Fruit fly (Drosophila melanogaster) ovary, adult (tissue): ENCODE data around the gene Spn38F.

Experiments used
- CG17801 ChIP-seq: fragments of 200-800 bp; optimal IDR thresholded peaks from 2 replicates; lab custom pipeline; 2019; ENCODE audit warnings: missing biosample characterization, mild to moderate bottlenecking, missing genetic modification characterization, moderate library complexity; ENCODE audit not compliant: partially characterized antibody

Spn38F gene

DNA sequence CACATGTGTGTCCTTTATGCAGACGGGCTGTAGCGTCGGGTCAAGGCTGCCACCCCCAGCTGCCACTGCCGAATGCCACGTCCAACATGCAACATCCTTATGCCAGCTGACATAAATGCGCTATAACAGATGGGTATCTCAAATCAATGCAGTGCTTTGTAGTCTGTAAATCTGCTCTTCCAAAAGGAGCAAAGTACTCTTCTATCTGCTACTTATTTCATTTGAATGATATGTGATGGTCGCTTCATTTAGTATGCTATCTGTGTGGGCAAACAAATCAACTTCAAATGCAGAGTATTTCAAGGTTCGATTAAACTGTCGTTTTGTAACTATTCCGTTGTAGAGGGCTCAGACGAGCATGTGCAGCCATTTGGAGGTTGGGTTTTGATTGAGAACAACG is 28.6 kb downstream of the Spn38F start:
- no peak for TF ChIP-seq CG17801 (GFP tag; lab: Kevin White, UChicago)

DNA sequence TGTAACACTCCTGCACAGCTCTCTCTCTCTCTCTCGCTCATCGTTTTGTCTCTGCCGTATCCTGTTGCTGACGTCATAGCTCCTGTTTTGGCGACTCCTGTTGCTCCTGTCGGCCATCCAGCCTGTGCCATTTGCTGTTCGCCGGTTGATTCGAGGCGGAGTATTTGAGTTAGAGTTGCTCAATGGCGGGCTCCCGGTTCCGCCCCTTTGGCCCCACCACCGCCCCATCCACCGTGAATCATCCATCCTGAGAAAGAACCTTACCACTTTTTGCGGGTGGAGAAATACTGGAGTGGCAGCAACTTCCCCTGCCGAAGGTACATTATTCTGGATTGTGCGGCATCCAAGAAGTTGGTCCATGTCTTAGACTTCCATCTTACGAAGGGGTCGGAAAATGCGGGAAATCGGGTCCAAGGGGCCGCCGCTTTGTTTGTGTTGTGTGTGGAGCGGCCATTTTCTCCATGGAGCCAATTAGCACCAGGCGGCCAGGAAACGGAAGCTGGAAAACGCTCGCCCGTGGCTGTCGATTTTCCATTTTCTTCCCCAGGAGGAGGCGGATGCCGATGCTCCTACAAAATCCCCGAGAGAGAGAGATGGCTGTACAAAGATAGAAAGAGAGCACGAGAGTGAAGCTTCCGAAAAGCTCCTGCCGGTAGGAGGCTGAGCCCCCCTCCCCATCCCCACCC is 29.1 kb downstream of the Spn38F start:
- no peak for TF ChIP-seq CG17801 (GFP tag; lab: Kevin White, UChicago)

DNA sequence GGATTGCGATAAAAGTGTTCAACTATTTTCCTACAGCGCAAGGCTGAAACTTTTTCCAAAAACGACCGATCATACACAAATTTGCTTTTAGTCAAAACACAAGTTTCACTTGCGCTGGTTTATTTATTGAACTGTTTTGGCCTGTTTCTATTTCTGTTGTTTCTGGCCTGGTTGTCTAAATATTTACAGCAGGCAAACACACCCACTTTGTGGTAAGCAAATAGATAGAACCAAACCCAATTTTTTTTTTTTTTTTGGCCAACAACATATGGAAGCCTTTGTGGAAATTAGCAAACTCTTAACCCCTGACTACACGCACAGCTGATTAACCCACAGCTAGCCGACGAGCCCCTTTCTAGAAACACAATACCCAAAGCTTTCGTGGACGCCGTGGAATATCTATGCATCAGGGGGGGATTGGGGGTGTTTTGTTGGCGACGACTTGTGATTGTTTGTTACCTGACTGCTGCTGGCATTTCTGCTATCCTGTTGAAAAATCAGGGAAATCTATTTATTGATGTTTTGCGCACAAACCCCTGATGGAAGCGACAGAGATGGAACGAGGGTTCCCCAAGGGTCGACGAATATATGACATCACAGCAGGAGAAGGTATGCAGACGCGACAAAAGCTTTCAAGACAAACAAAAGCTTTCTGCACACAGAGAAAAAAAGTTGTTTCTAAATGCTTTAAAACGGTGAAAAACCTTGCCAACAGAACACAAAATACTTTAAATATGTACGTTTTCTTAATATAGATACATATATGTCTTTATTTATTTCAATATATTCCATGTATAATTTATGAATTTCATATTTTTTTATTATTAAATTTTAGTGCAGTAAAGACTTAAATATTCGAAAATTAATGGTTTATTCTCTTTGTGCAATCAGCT is 29.9 kb downstream of the Spn38F start:
- TF ChIP-seq CG17801 (GFP tag; lab: Kevin White, UChicago): no peak

DNA sequence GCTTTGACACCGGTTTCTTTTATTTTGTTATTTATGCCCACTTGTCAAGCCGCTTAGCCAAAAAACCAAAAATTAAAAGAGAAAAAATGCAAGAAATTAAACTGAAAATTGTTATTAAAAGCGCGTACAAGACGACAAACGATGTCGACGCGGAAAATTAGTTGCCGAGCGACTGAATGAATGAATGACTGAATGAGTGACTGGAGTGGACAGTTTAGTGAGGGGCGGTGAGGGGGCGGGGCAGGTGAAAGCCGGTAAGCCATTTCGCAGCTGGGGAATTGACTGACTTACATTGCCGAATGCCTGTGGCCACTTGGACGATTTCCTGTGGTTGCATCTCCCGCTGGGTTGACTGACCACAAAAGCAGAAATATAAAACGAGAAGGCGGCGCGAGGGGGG is 31.2 kb downstream of the Spn38F start:
- TF ChIP-seq CG17801 (GFP tag; lab: Kevin White, UChicago): no peak

DNA sequence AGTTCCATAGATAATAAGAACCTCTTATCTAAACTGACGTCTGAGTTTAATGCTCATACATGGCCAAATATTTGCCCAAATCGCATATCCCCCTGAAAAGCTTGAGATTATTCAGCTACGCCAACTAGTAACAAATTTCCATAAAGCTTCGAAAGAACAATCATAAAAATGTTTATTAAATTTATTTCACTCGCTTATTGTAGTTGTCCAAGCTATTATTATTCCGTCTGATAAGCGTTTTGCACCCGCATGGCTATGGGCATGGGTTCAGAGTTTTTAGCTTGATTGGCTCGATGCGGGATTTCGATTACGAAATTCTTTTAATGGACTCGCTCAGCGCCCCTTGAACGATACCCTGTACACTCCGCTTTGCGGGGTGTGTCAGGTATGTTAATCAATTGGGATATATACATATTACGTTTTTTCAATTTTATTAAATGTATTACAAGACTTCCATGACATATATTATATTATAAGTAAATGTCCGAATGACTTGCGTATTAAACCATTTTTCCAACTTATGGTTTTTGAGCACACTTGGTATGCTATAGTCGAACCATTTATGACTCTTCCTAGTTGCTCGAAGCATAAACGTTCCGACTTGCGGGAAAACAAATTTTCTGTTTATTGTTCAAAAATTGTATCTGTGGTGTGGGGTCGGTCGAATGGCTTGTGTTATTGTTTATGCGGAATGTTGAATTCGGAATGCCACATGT is 32.0 kb downstream of the Spn38F start:
- TF ChIP-seq CG17801 (GFP tag; lab: Kevin White, UChicago): peak; percentile 92

DNA sequence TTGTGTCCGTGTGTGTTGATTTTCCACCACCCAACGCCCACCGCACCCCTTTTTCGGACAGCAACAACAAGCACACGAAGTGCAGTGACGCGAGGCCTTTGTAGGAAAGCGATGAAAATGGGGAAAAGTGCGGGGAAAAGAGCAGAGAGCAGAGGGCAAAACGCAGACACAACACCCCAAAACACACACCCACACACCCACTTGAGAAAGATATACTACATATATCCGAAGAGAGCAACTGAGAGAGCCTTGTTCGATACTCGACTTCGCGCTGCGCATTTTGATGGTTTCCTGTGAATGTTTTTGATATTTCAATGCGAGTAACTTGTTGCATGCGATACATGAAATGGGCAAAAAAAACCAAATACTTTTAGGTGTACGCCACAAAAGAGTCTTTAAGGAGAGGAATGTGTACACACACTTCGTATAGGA is 34.0 kb downstream of the Spn38F start:
- TF ChIP-seq CG17801 (GFP tag; lab: Kevin White, UChicago): no peak

DNA sequence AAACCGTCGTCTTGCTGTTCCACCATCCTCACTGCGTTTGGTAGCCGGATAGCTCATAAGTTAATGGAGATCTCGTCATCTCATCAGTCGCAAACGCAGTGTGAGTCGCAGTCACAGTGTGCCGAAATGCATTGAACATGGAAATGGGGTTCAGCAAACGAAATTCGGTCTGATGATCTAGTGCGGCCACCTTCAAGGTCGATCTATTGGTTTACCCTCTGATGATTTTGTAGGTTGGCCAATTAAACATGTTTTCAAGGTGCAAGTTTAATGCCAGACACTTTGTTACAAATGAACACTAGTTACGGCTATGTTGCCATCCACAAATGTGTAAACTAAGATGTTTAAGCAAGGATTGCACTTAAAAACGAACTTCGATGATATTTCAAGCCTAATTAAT is 34.9 kb downstream of the Spn38F start:
- TF ChIP-seq CG17801 (GFP tag; lab: Kevin White, UChicago): no peak

DNA sequence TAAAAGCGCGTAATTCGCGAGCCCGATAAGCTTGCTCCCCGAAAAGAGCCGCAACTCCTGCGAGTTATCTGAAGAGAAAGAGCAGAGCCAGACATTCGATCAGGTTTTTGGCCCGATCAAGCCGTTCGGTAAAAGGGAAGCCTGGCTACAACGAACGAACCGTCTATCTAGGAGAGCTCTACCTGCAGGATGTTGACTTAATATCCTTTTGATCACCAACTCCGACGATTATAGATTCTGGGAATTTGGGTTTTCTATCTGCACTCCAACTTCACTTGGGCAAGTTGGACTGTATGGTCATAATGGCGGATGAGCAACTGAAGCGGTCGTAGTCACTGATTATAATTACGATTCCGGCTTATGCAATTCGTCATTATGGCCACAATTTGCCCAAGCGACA is 35.6 kb downstream of the Spn38F start:
- no peak for TF ChIP-seq CG17801 (GFP tag; lab: Kevin White, UChicago)

DNA sequence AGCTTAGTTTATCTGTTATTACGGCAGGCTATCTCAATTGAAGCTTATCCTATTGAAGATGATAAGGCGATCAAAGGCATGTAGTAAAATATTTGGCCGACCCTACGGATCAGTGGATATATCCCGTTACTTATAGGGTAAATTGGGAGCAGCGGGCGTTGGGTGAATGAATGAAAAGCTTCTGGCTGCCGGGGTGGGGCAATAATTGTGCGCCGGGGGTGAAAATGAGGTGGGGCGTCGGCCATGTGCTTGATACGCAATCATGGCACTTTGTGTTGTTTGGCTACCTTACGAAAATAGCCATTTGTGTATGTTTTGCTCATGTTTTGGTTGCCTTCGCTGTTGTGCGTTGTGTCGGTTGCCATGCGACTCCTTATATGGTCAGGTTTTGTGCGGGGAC is 36.0 kb downstream of the Spn38F start:
- no peak for TF ChIP-seq CG17801 (GFP tag; lab: Kevin White, UChicago)

DNA sequence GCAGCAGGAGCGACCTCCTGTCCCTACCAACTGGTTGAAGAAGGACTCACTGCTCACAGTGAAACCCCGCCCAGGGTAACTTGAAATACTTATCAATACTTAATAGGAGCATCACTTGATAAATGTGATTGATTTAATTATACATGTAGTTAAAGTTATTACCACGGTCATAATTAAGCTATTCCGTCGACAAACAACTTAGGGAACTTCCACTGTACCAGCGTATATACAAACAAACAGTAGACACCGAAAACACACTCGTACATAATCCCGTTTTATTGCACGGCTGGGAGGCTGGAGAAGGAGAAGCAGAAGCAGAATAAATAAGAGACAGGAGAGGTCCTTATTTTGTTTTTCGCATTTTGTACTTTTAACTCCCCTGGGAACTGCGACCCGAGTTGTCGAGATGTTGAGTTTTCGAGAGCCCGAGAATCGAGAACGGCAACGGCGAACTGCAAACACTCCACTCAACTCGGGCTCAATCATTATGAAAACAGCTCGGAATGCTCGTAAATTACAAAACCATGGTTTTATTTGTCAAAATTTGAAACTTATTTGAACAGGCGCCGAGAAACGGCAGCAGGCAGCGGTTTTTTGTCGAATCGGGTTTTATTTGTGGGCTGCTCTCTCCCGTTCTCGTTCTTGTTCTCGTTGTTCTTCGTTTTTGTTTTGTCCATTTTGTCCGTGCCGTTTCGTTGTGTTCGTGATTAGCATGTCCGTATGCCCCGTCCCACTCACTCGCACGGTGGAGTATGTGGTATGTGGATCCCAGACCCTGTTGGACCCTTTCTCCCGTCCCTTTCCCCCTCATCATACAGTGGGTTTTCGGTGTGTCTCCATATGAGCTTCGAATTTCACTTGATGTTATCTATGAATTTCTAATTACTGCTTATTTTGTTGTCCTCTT is 37.5 kb downstream of the Spn38F start:
- peak; percentile 45 for TF ChIP-seq CG17801 (GFP tag; lab: Kevin White, UChicago)

DNA sequence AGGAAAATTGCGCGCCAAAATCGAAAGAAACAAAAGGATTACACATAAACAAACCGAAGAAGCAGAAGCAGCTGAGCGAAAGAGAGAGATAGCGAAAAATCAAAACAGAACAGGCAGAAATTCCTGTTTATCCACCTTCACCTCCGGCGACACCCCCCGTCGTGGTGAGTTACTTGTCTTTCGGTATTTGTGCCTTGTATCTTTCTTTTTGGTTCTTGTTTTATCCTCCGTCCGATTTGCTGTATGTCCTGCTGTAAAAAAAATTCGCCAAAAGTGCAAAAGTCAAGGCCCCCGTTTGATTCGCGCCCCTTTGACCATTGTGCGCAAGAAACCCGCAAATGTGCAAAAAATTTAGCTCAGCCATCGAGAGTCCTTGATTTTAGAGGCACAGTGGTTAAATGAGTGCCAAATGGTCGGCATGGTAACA is 39.4 kb downstream of the Spn38F start:
- no peak for TF ChIP-seq CG17801 (GFP tag; lab: Kevin White, UChicago)

DNA sequence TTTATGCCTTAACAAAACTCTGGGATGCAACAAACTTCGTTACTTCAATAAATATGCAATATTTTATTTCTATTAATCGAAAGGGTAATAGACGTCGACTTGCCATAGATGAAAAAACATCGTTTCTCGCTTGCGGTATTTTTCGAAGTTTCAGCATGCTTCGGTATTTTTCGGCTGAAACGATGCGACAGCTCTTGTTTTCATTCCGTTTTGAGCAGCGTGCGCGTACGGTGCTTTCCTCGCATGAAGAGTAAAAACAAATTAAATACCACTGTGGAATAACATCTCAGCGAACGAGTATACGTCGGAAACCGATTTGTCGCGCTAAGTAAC is 40.3 kb downstream of the Spn38F start, which contains the start of gene CG9328:
Gene CG9328 (plus strand): TSS at position 201 of the 333 bp plus-strand sequence.
- TF ChIP-seq CG17801 (GFP tag; lab: Kevin White, UChicago): peak; percentile 47

DNA sequence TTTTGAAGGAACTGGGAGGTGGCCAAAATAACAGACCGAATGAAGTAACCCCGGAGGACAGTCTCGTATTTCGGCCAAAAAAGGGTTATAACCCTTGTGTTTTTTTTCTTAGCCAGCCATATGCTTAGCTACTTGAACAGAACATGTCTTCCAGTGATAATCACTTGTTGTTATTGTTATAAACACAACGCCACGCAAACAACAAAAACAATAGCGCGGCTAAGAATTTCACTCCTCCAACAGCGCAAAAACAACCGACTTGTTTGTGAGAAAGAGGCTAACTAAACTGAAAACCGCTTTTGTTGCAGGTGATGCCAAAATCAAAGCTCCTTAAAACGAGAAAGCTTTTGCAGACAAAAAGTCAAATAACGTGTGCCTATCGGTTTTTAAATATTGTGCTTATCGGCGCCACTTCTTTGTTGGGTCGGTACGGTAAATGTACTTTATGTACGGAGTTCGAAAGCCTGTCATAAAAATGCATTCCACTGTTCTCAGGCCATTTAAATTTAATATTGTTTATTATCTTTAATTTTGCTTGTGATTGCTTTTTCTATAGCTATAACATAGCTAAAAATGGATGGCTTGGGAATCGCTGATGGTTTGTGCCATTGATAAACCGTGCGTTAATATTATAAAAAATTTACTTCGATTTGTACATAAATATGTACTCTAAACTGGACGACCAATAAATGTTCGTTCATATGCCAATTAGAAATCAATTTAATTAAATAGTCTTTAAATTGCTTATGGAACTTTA is 40.8 kb downstream of the Spn38F start, which contains the start of gene vari:
Gene vari (minus strand): TSS at position 285 of the 757 bp plus-strand sequence.
- TF ChIP-seq CG17801 (GFP tag; lab: Kevin White, UChicago): no peak
